Worm (Caenorhabditis elegans): Measurements from ENCODE around the gene R08C7.5.

DNA sequence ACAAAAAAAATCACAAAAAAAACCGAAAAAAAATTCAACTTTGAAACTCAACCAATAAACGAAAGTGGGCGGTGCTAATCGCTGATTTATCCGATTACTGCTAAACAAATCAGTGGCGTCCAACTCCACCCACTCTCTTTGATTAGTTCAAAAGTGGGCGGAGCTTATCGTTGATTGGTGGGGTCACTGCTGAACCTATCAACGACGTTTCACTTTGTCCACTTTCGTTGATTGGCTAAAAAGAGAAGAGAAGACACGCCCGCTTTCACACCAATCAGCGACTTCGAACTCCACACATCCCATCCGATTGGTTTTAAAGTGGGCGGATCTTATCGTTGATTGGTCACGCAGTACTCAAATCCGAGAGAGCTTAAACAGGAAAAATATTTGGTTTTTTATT is 6.1 kb upstream of the R08C7.5 start:
- TF ChIP-seq med-1 (GFP tag; optimal IDR thresholded peaks at IDR 0.05; ENCODE audit: insufficient read depth): no peak
- TF ChIP-seq tab-1 (GFP tag; IDR thresholded peaks at IDR 0.05): no peak
- TF ChIP-seq flt-1 (GFP tag; IDR thresholded peaks at IDR 0.05): no peak
- no peak for TF ChIP-seq ztf-23 (GFP tag; IDR thresholded peaks at IDR 0.05)
